Worm (Caenorhabditis elegans) whole organism, L2 larva: Measurements from ENCODE around the gene F55A4.7.

ENCODE experiments used
- ama-1 ChIP-seq: fragments of 150-350 bp; optimal IDR thresholded peaks from 2 replicates; lab custom pipeline; 2018; ENCODE audit warnings: inconsistent platforms
- mab-5 ChIP-seq: fragments of 150-350 bp; optimal IDR thresholded peaks from 2 replicates; lab custom pipeline; 2014; ENCODE audit warnings: missing biosample characterization, missing genetic modification characterization
- mdl-1 ChIP-seq, 2 experiments: fragments of 150-350 bp in 1 of 2; sonication (generic microtip) in 1 of 2; optimal IDR thresholded peaks; 2 replicates each; lab custom pipeline; 2017; ENCODE audit warnings: missing biosample characterization in 2 of 2, missing genetic modification characterization in 2 of 2
- snpc-4 ChIP-seq: fragments of 150-350 bp; optimal IDR thresholded peaks from 2 replicates; lab custom pipeline; 2014; ENCODE audit warnings: missing biosample characterization, missing genetic modification characterization
- unc-62 ChIP-seq: fragments of 150-350 bp; optimal IDR thresholded peaks from 2 replicates; lab custom pipeline; 2014; ENCODE audit warnings: missing biosample characterization, missing genetic modification reagents, missing genetic modification characterization

- TF ChIP-seq snpc-4 (no peak), unc-62 (no peak), ama-1 (no peak), mdl-1 (tag; optimal IDR thresholded peaks at IDR 0.05; lab: Kevin White, UChicago) (no peak), mab-5 (tag; lab: Kevin White, UChicago) (no peak)
Measured at ce11 chrX:1088048-1088447, 49.8 kb upstream of the F55A4.7 start, which contains the start of gene rei-2.
